Worm (Caenorhabditis elegans) whole organism, late embryonic: ENCODE measurements around the gene C26E6.1.
A peak's percentile ranks its signal among the peaks of the same experiment; 100 is the strongest.

Experiments used
- C08G9.2 ChIP-seq: sonication (generic microtip); optimal IDR thresholded peaks from 2 replicates; lab custom pipeline; 2016; ENCODE audit warnings: mild to moderate bottlenecking, missing genetic modification characterization, moderate library complexity, missing compliant biosample characterization
- C38D4.7 ChIP-seq: fragments of 200-800 bp; sonication (Bioruptor generic); optimal IDR thresholded peaks from 2 replicates; lab custom pipeline; 2018; ENCODE audit warnings: mild to moderate bottlenecking, missing genetic modification characterization, moderate library complexity, missing compliant biosample characterization
- F13H6.1 ChIP-seq: sonication (generic microtip); optimal IDR thresholded peaks from 2 replicates; lab custom pipeline; 2016; ENCODE audit warnings: missing genetic modification characterization, missing compliant biosample characterization
- K02D7.2 ChIP-seq: sonication (generic microtip); optimal IDR thresholded peaks from 2 replicates; lab custom pipeline; 2017; ENCODE audit warnings: mild to moderate bottlenecking, missing genetic modification characterization, missing compliant biosample characterization
- T23F11.4 ChIP-seq: fragments of 200-800 bp; sonication (Bioruptor generic); optimal IDR thresholded peaks from 2 replicates; lab custom pipeline; 2018; ENCODE audit warnings: mild to moderate bottlenecking, missing genetic modification characterization, missing compliant biosample characterization
- ahr-1 ChIP-seq: sonication (generic microtip); optimal IDR thresholded peaks from 2 replicates; lab custom pipeline; 2016; ENCODE audit warnings: missing genetic modification characterization, missing compliant biosample characterization
- ceh-14 ChIP-seq: sonication (generic microtip); optimal IDR thresholded peaks from 2 replicates; lab custom pipeline; 2016; ENCODE audit warnings: missing genotype, missing genetic modification characterization, missing compliant biosample characterization
- ceh-19 ChIP-seq: fragments of 200-800 bp; sonication (Bioruptor generic); optimal IDR thresholded peaks from 2 replicates; lab custom pipeline; 2018; ENCODE audit warnings: mild to moderate bottlenecking, missing genetic modification characterization, missing compliant biosample characterization
- ceh-2 ChIP-seq: sonication (generic microtip); optimal IDR thresholded peaks from 2 replicates; lab custom pipeline; 2016; ENCODE audit warnings: missing genotype, missing genetic modification characterization, missing compliant biosample characterization
- ceh-22 ChIP-seq: sonication (generic microtip); optimal IDR thresholded peaks from 2 replicates; lab custom pipeline; 2017; ENCODE audit warnings: missing biosample characterization, missing genetic modification characterization
- ceh-24 ChIP-seq: sonication (generic microtip); optimal IDR thresholded peaks from 2 replicates; lab custom pipeline; 2016; ENCODE audit warnings: mild to moderate bottlenecking, missing genetic modification characterization, missing compliant biosample characterization
- ceh-31 ChIP-seq: sonication (generic microtip); optimal IDR thresholded peaks from 2 replicates; lab custom pipeline; 2016; ENCODE audit warnings: missing genetic modification characterization, missing compliant biosample characterization
- ceh-34 ChIP-seq: sonication (generic microtip); optimal IDR thresholded peaks from 2 replicates; lab custom pipeline; 2016; ENCODE audit warnings: mild to moderate bottlenecking, missing genetic modification characterization, missing compliant biosample characterization
- ceh-45 ChIP-seq: fragments of 200-800 bp; sonication (Bioruptor generic); IDR thresholded peaks from 2 replicates; pipeline ENCODE4 v1.3.6; 2022; ENCODE audit warnings: missing genetic modification reagents, missing genetic modification characterization, missing compliant biosample characterization
- ceh-48 ChIP-seq: sonication (generic microtip); optimal IDR thresholded peaks from 2 replicates; lab custom pipeline; 2016; ENCODE audit warnings: missing genetic modification characterization, inconsistent platforms, missing compliant biosample characterization
- ceh-6 ChIP-seq: fragments of 200-800 bp; sonication (Bioruptor generic); optimal IDR thresholded peaks from 2 replicates; lab custom pipeline; 2018; ENCODE audit warnings: mild to moderate bottlenecking, missing genetic modification characterization, missing compliant biosample characterization
- ceh-9 ChIP-seq: sonication (generic microtip); optimal IDR thresholded peaks from 2 replicates; lab custom pipeline; 2016; ENCODE audit warnings: mild to moderate bottlenecking, missing genetic modification characterization, inconsistent platforms, missing compliant biosample characterization
- che-1 ChIP-seq: sonication (generic microtip); optimal IDR thresholded peaks from 2 replicates; lab custom pipeline; 2016; ENCODE audit warnings: mild to moderate bottlenecking, missing genetic modification characterization, missing compliant biosample characterization
- dmd-4 ChIP-seq: sonication (generic microtip); optimal IDR thresholded peaks from 2 replicates; lab custom pipeline; 2016; ENCODE audit warnings: borderline replicate concordance, missing genetic modification characterization, missing compliant biosample characterization
- dve-1 ChIP-seq: sonication (generic microtip); optimal IDR thresholded peaks from 2 replicates; lab custom pipeline; 2017; ENCODE audit warnings: antibody characterized with exemption, mild to moderate bottlenecking, missing genetic modification characterization, missing compliant biosample characterization
- elt-2 ChIP-seq: sonication (generic microtip); optimal IDR thresholded peaks from 2 replicates; lab custom pipeline; 2016; ENCODE audit warnings: missing genetic modification reagents, missing genetic modification characterization, missing compliant biosample characterization
- elt-4 ChIP-seq: sonication (generic microtip); optimal IDR thresholded peaks from 2 replicates; lab custom pipeline; 2016; ENCODE audit warnings: missing genetic modification characterization, missing compliant biosample characterization
- ets-4 ChIP-seq: sonication (generic microtip); optimal IDR thresholded peaks from 2 replicates; lab custom pipeline; 2016; ENCODE audit warnings: missing genetic modification characterization, missing compliant biosample characterization
- eyg-1 ChIP-seq: sonication (generic microtip); optimal IDR thresholded peaks from 2 replicates; lab custom pipeline; 2016; ENCODE audit warnings: missing genotype, missing genetic modification characterization, missing compliant biosample characterization
- fax-1 ChIP-seq: sonication (generic microtip); optimal IDR thresholded peaks from 2 replicates; lab custom pipeline; 2016; ENCODE audit warnings: missing genotype, missing genetic modification characterization, missing compliant biosample characterization
- fkh-10 ChIP-seq: fragments of 150-350 bp; optimal IDR thresholded peaks from 2 replicates; lab custom pipeline; 2014; ENCODE audit warnings: missing biosample characterization, missing genetic modification reagents, missing genetic modification characterization
- gmeb-2 ChIP-seq: sonication (generic microtip); optimal IDR thresholded peaks from 2 replicates; lab custom pipeline; 2016; ENCODE audit warnings: missing genetic modification characterization, inconsistent platforms, missing compliant biosample characterization
- hlh-13 ChIP-seq: fragments of 200-800 bp; sonication (Bioruptor generic); optimal IDR thresholded peaks from 2 replicates; lab custom pipeline; 2018; ENCODE audit warnings: mild to moderate bottlenecking, missing genetic modification characterization, missing compliant biosample characterization
- hlh-30 ChIP-seq: sonication (generic microtip); optimal IDR thresholded peaks from 2 replicates; lab custom pipeline; 2017; ENCODE audit warnings: antibody characterized with exemption, missing genetic modification characterization, missing compliant biosample characterization; ENCODE audit not compliant: insufficient read depth
- hlh-6 ChIP-seq: sonication (generic microtip); optimal IDR thresholded peaks from 2 replicates; lab custom pipeline; 2016; ENCODE audit warnings: missing genotype, missing genetic modification characterization, missing compliant biosample characterization
- hlh-8 ChIP-seq: sonication (generic microtip); optimal IDR thresholded peaks from 2 replicates; lab custom pipeline; 2016; ENCODE audit warnings: missing genotype, missing genetic modification characterization, missing compliant biosample characterization
- lin-11 ChIP-seq: fragments of 200-800 bp; sonication (Bioruptor generic); optimal IDR thresholded peaks from 2 replicates; lab custom pipeline; 2018; ENCODE audit warnings: mild to moderate bottlenecking, missing genetic modification characterization, missing compliant biosample characterization
- madf-2 ChIP-seq: sonication (generic microtip); optimal IDR thresholded peaks from 2 replicates; lab custom pipeline; 2017; ENCODE audit warnings: missing genetic modification characterization, missing compliant biosample characterization
- nfya-1 ChIP-seq: sonication (generic microtip); optimal IDR thresholded peaks from 2 replicates; lab custom pipeline; 2017; ENCODE audit warnings: missing genetic modification characterization, mild to moderate bottlenecking, missing compliant biosample characterization, antibody characterized with exemption, moderate library complexity
- npax-4 ChIP-seq: sonication (generic microtip); optimal IDR thresholded peaks from 2 replicates; lab custom pipeline; 2016; ENCODE audit warnings: missing genetic modification characterization, missing compliant biosample characterization
- odd-2 ChIP-seq: sonication (generic microtip); optimal IDR thresholded peaks from 2 replicates; lab custom pipeline; 2017; ENCODE audit warnings: antibody characterized with exemption, mild to moderate bottlenecking, missing genetic modification characterization, missing compliant biosample characterization
- pag-3 ChIP-seq: sonication (generic microtip); optimal IDR thresholded peaks from 2 replicates; lab custom pipeline; 2016; ENCODE audit warnings: missing compliant biosample characterization, missing genetic modification characterization, borderline replicate concordance
- pax-1 ChIP-seq: fragments of 150-350 bp; optimal IDR thresholded peaks from 2 replicates; lab custom pipeline; 2014; ENCODE audit warnings: missing biosample characterization, missing genetic modification characterization
- pha-2 ChIP-seq: sonication (generic microtip); optimal IDR thresholded peaks from 2 replicates; lab custom pipeline; 2017; ENCODE audit warnings: mild to moderate bottlenecking, missing genetic modification characterization, missing compliant biosample characterization
- pha-4 ChIP-seq: fragments of 150-350 bp; optimal IDR thresholded peaks from 2 replicates; lab custom pipeline; 2018; ENCODE audit warnings: missing biosample characterization, missing genetic modification reagents, missing genetic modification characterization
- pqm-1 ChIP-seq: sonication (generic microtip); optimal IDR thresholded peaks from 2 replicates; lab custom pipeline; 2016; ENCODE audit warnings: missing genetic modification characterization, missing compliant biosample characterization
- pros-1 ChIP-seq: fragments of 150-350 bp; optimal IDR thresholded peaks from 2 replicates; lab custom pipeline; 2014; ENCODE audit warnings: missing biosample characterization, missing genetic modification reagents, missing genetic modification characterization
- ref-2 ChIP-seq: sonication (generic microtip); optimal IDR thresholded peaks from 2 replicates; lab custom pipeline; 2016; ENCODE audit warnings: missing genetic modification characterization, missing compliant biosample characterization
- rnt-1 ChIP-seq: sonication (generic microtip); optimal IDR thresholded peaks from 2 replicates; lab custom pipeline; 2016; ENCODE audit warnings: missing genetic modification characterization, missing compliant biosample characterization
- sdc-2 ChIP-seq: sonication (generic microtip); optimal IDR thresholded peaks from 2 replicates; lab custom pipeline; 2016; ENCODE audit warnings: missing genotype, missing genetic modification characterization, missing compliant biosample characterization
- sox-4 ChIP-seq: sonication (generic microtip); optimal IDR thresholded peaks from 2 replicates; lab custom pipeline; 2017; ENCODE audit warnings: mild to moderate bottlenecking, missing genetic modification characterization, inconsistent platforms, missing compliant biosample characterization
- tbx-2 ChIP-seq: sonication (generic microtip); optimal IDR thresholded peaks from 2 replicates; lab custom pipeline; 2016; ENCODE audit warnings: missing genetic modification characterization, missing compliant biosample characterization
- tbx-7 ChIP-seq: sonication (generic microtip); optimal IDR thresholded peaks from 2 replicates; lab custom pipeline; 2016; ENCODE audit warnings: missing genotype, missing genetic modification characterization, missing compliant biosample characterization
- unc-3 ChIP-seq, 2 experiments: fragments of 200-800 bp in 1 of 2; sonication (Bioruptor generic) in 1 of 2; sonication (generic microtip) in 1 of 2; conservative IDR thresholded peaks in 1 of 2; optimal IDR thresholded peaks in 1 of 2; 2 replicates each; pipeline versions ENCODE4 v1.3.6 to Lab custom; 2016 to 2022; ENCODE audit warnings: missing compliant biosample characterization in 2 of 2, missing genetic modification characterization in 2 of 2, missing genetic modification reagents in 1 of 2
- unc-86 ChIP-seq: sonication (generic microtip); optimal IDR thresholded peaks from 2 replicates; lab custom pipeline; 2016; ENCODE audit warnings: missing genetic modification characterization, missing compliant biosample characterization
- zip-5 ChIP-seq: sonication (generic microtip); optimal IDR thresholded peaks from 2 replicates; lab custom pipeline; 2016; ENCODE audit warnings: missing genetic modification characterization, missing compliant biosample characterization
- ztf-16 ChIP-seq: sonication (generic microtip); optimal IDR thresholded peaks from 2 replicates; lab custom pipeline; 2017; ENCODE audit warnings: missing genetic modification characterization, missing compliant biosample characterization

The C26E6.1 gene

ce11 chrIII:4948631-4949030, 8.0 kb upstream of the C26E6.1 start:
- TF ChIP-seq K02D7.2 (no peak), sox-4 (tag; lab: Kevin White, UChicago) (no peak), ceh-31 (tag; lab: Kevin White, UChicago) (peak; percentile 50), ceh-24 (tag; lab: Kevin White, UChicago) (no peak), ahr-1 (no peak), elt-4 (tag; lab: Kevin White, UChicago) (no peak), pros-1 (tag; lab: Kevin White, UChicago) (peak; percentile 30), dmd-4 (tag; lab: Kevin White, UChicago) (peak; percentile 45), ceh-34 (peak; percentile 49), sdc-2 (tag; lab: Kevin White, UChicago) (peak; percentile 49), ceh-48 (tag; lab: Kevin White, UChicago) (no peak), madf-2 (tag; lab: Kevin White, UChicago) (no peak), pax-1 (tag; lab: Kevin White, UChicago) (no peak), pha-4 (tag; lab: Kevin White, UChicago) (no peak), hlh-13 (GFP tag; lab: Kevin White, UChicago) (no peak), fax-1 (tag; lab: Kevin White, UChicago) (no peak), che-1 (no peak), npax-4 (tag; lab: Kevin White, UChicago) (no peak), unc-86 (tag; lab: Kevin White, UChicago) (no peak), elt-2 (tag; lab: Kevin White, UChicago) (no peak), gmeb-2 (tag; lab: Kevin White, UChicago) (no peak), odd-2 (no peak), pha-2 (tag; lab: Kevin White, UChicago) (no peak), ceh-19 (GFP tag; lab: Kevin White, UChicago) (peak; percentile 17), ref-2 (peak; percentile 14), C08G9.2 (peak; percentile 42), hlh-6 (tag; lab: Kevin White, UChicago) (no peak), hlh-30 (tag; lab: Kevin White, UChicago) (peak; percentile 23), pqm-1 (tag; lab: Kevin White, UChicago) (no peak), C38D4.7 (GFP tag; lab: Kevin White, UChicago) (no peak), pag-3 (no peak), fkh-10 (no peak), hlh-8 (tag; lab: Kevin White, UChicago) (no peak), dve-1 (tag; lab: Kevin White, UChicago) (no peak), ets-4 (tag; lab: Kevin White, UChicago) (peak; percentile 27), F13H6.1 (tag; lab: Kevin White, UChicago) (peak; percentile 47), ceh-6 (GFP tag; lab: Kevin White, UChicago) (no peak), unc-3 (GFP tag; conservative IDR thresholded peaks at IDR 0.05; lab: Robert Waterston, UW) (no peak), unc-3 (tag; optimal IDR thresholded peaks at IDR 0.05; lab: Kevin White, UChicago) (no peak), ceh-45 (GFP tag; lab: Robert Waterston, UW) (no peak), lin-11 (tag; lab: Kevin White, UChicago) (no peak), tbx-2 (tag; lab: Kevin White, UChicago) (peak; percentile 41), zip-5 (tag; lab: Kevin White, UChicago) (no peak), ceh-9 (tag; lab: Kevin White, UChicago) (no peak), tbx-7 (peak; percentile 4), ceh-2 (tag; lab: Kevin White, UChicago) (no peak), T23F11.4 (GFP tag; lab: Kevin White, UChicago) (peak; percentile 43), nfya-1 (tag; lab: Kevin White, UChicago) (peak; percentile 11), eyg-1 (no peak), ceh-22 (no peak), ztf-16 (tag; lab: Kevin White, UChicago) (no peak), rnt-1 (tag; lab: Kevin White, UChicago) (peak; percentile 23), ceh-14 (tag; lab: Kevin White, UChicago) (no peak)
